Worm (Caenorhabditis elegans) whole organism, mixed stage, embryonic: ENCODE results near the gene K12H6.2.

Experiments used
- blmp-1 ChIP-seq: fragments of 150-350 bp; optimal IDR thresholded peaks from 2 replicates; lab custom pipeline; 2014; ENCODE audit warnings: missing biosample characterization, missing genetic modification characterization
- elt-3 ChIP-seq: fragments of 150-350 bp; optimal IDR thresholded peaks from 2 replicates; lab custom pipeline; 2014; ENCODE audit warnings: missing biosample characterization, missing genetic modification characterization
- mls-2 ChIP-seq: sonication (generic microtip); optimal IDR thresholded peaks from 2 replicates; lab custom pipeline; 2016; ENCODE audit warnings: mild to moderate bottlenecking, missing genetic modification characterization, moderate library complexity, missing compliant biosample characterization
- nhr-237 ChIP-seq: fragments of 150-350 bp; optimal IDR thresholded peaks from 2 replicates; lab custom pipeline; 2014; ENCODE audit warnings: missing biosample characterization, missing genetic modification characterization
- pha-4 ChIP-seq: fragments of 150-350 bp; optimal IDR thresholded peaks from 2 replicates; lab custom pipeline; 2018; ENCODE audit warnings: missing biosample characterization, missing genetic modification reagents, missing genetic modification characterization
- snpc-4 ChIP-seq: fragments of 150-350 bp; optimal IDR thresholded peaks from 2 replicates; lab custom pipeline; 2014; ENCODE audit warnings: missing biosample characterization, missing genetic modification characterization

- no peak for TF ChIP-seq blmp-1
- TF ChIP-seq pha-4 (tag; lab: Kevin White, UChicago), result no peak
- TF ChIP-seq snpc-4 (tag; lab: Kevin White, UChicago), result no peak
- no peak for TF ChIP-seq elt-3 (tag; lab: Kevin White, UChicago)
- TF ChIP-seq nhr-237 (tag; lab: Kevin White, UChicago), result no peak
- TF ChIP-seq mls-2, result no peak
Measured at ce11 chrII:2836853-2837252, 21.5 kb upstream of the K12H6.2 start, which contains the start of gene K12H6.7.
